Worm (Caenorhabditis elegans) whole organism, midembryonic: ENCODE data around the gene fipr-4.

Experiments used
- flt-1 ChIP-seq: fragments of 200-800 bp; sonication (Bioruptor generic); IDR thresholded peaks from 2 replicates; pipeline ENCODE4 v1.3.6; 2022; ENCODE audit warnings: missing genetic modification characterization, missing compliant biosample characterization
- tab-1 ChIP-seq: fragments of 200-800 bp; sonication (Bioruptor generic); IDR thresholded peaks from 2 replicates; pipeline ENCODE4 v1.3.6; 2022; ENCODE audit warnings: missing genetic modification characterization, missing compliant biosample characterization
- ztf-23 ChIP-seq: fragments of 200-800 bp; sonication (Bioruptor generic); IDR thresholded peaks from 2 replicates; pipeline ENCODE4 v1.3.6; 2022; ENCODE audit warnings: missing genetic modification reagents, missing genetic modification characterization, missing compliant biosample characterization

DNA sequence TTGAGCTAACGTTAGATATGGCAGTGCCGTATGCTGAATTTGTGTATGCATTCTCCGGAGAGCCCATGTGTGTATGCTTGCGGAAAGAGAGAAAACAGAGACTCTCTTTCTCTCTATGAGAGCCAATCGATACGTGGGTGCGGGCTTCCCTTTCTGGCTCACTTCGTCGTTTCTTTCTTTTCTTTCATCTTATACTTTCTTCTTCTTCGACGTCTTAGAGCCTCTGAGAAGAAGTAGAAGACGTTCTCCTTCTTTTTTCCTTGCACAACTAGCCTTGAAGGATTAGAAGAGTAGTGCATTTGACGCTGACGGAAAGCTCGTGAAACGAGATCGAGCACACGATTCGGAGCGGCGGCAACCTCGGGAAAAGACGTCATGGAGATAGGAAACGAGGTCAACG, 45.6 kb upstream of the fipr-4 start:
- TF ChIP-seq ztf-23 (no peak), flt-1 (no peak), tab-1 (GFP tag; lab: Robert Waterston, UW) (no peak)
